Fruit fly (Drosophila melanogaster) whole organism, embryonic: Measurements from ENCODE around the gene JIL-1.

Source experiments
- ATbp ChIP-seq: fragments of 200-800 bp; sonication (Bioruptor generic); optimal IDR thresholded peaks from 2 replicates; lab custom pipeline; 2017; ENCODE audit warnings: missing biosample characterization, mild to moderate bottlenecking, missing genetic modification characterization, missing genetic modification reagents
- Awh ChIP-seq: fragments of 200-800 bp; sonication (Bioruptor generic); IDR thresholded peaks from 2 replicates; pipeline ENCODE4, ENCODE4 v1.3.6; 2022; ENCODE audit warnings: missing biosample characterization, missing genetic modification characterization
- CG11504 ChIP-seq: fragments of 200-800 bp; sonication (Bioruptor generic); optimal IDR thresholded peaks from 3 replicates; lab custom pipeline; 2019; ENCODE audit warnings: missing biosample characterization, mild to moderate bottlenecking, missing genetic modification characterization, moderate library complexity
- CG11695 ChIP-seq: fragments of 200-800 bp; sonication (Bioruptor generic); IDR thresholded peaks from 3 replicates; pipeline ENCODE4 v1.3.6; 2022; ENCODE audit warnings: missing biosample characterization, missing genetic modification characterization
- CG12219 ChIP-seq: fragments of 200-800 bp; sonication (Bioruptor generic); optimal IDR thresholded peaks from 3 replicates; lab custom pipeline; 2018; ENCODE audit warnings: missing biosample characterization, mild to moderate bottlenecking, missing genetic modification characterization
- CG12659 ChIP-seq: fragments of 200-800 bp; sonication (Bioruptor generic); optimal IDR thresholded peaks from 3 replicates; lab custom pipeline; 2017; ENCODE audit warnings: mild to moderate bottlenecking, missing biosample characterization, missing genetic modification reagents, missing genetic modification characterization
- CG17829 ChIP-seq: fragments of 200-800 bp; optimal IDR thresholded peaks from 2 replicates; lab custom pipeline; 2019; ENCODE audit warnings: missing biosample characterization, mild to moderate bottlenecking, missing genetic modification characterization, moderate library complexity
- CG18599 ChIP-seq: fragments of 200-800 bp; sonication (Bioruptor generic); optimal IDR thresholded peaks from 3 replicates; lab custom pipeline; 2017; ENCODE audit warnings: missing biosample characterization, missing genetic modification characterization, mild to moderate bottlenecking, moderate library complexity, missing genetic modification reagents
- CG31224 ChIP-seq: fragments of 200-800 bp; sonication (Bioruptor generic); IDR thresholded peaks from 2 replicates; pipeline ENCODE4 v1.3.6; 2022; ENCODE audit warnings: missing biosample characterization, missing genetic modification characterization
- CG32772 ChIP-seq: fragments of 200-800 bp; sonication (Bioruptor generic); IDR thresholded peaks from 2 replicates; pipeline ENCODE4 v1.3.6; 2022; ENCODE audit warnings: missing biosample characterization, missing genetic modification characterization
- CG34422 ChIP-seq: fragments of 200-800 bp; sonication (Bioruptor generic); IDR thresholded peaks from 3 replicates; pipeline ENCODE4 v1.3.6; 2022; ENCODE audit warnings: missing biosample characterization, missing genetic modification characterization
- CG5245 ChIP-seq: fragments of 200-800 bp; sonication (Bioruptor generic); optimal IDR thresholded peaks from 3 replicates; lab custom pipeline; 2016; ENCODE audit warnings: missing biosample characterization, missing genetic modification characterization
- CG6254 ChIP-seq: fragments of 200-800 bp; sonication (Bioruptor generic); optimal IDR thresholded peaks from 3 replicates; lab custom pipeline; 2017; ENCODE audit warnings: mild to moderate bottlenecking, missing biosample characterization, missing genetic modification reagents, missing genetic modification characterization
- CG6813 ChIP-seq: fragments of 200-800 bp; sonication (Bioruptor generic); optimal IDR thresholded peaks from 2 replicates; lab custom pipeline; 2017; ENCODE audit warnings: missing biosample characterization, missing genetic modification characterization, mild to moderate bottlenecking, moderate library complexity, missing genetic modification reagents
- CG7357 ChIP-seq: fragments of 200-800 bp; sonication (Bioruptor generic); IDR thresholded peaks from 3 replicates; pipeline ENCODE4 v1.3.6; 2022; ENCODE audit warnings: missing biosample characterization, missing genetic modification characterization
- CG7556 ChIP-seq: fragments of 200-800 bp; sonication (Bioruptor generic); optimal IDR thresholded peaks from 2 replicates; lab custom pipeline; 2017; ENCODE audit warnings: missing biosample characterization, mild to moderate bottlenecking, missing genetic modification characterization
- CG7745 ChIP-seq: fragments of 200-800 bp; sonication (Bioruptor generic); optimal IDR thresholded peaks from 2 replicates; lab custom pipeline; 2018; ENCODE audit warnings: missing biosample characterization, mild to moderate bottlenecking, missing genetic modification characterization, moderate library complexity
- CG7839 ChIP-seq: fragments of 200-800 bp; sonication (Bioruptor generic); optimal IDR thresholded peaks from 3 replicates; lab custom pipeline; 2018; ENCODE audit warnings: missing biosample characterization, mild to moderate bottlenecking, missing genetic modification characterization, moderate library complexity
- CG7987 ChIP-seq: fragments of 200-800 bp; sonication (Bioruptor generic); optimal IDR thresholded peaks from 2 replicates; lab custom pipeline; 2018; ENCODE audit warnings: missing biosample characterization, mild to moderate bottlenecking, missing genetic modification characterization, moderate library complexity
- CoRest ChIP-seq: fragments of 200-800 bp; sonication (Bioruptor generic); optimal IDR thresholded peaks from 3 replicates; lab custom pipeline; 2018; ENCODE audit warnings: missing biosample characterization, mild to moderate bottlenecking, missing genetic modification characterization, moderate library complexity
- E2f1 ChIP-seq: fragments of 200-800 bp; sonication (Bioruptor generic); IDR thresholded peaks from 2 replicates; pipeline ENCODE4 v1.3.6; 2022; ENCODE audit warnings: missing biosample characterization, missing genetic modification characterization
- Ets65A ChIP-seq: fragments of 200-800 bp; sonication (Bioruptor generic); peaks from one replicate; lab custom pipeline; 2016; ENCODE audit warnings: missing biosample characterization, missing genetic modification characterization
- NK7.1 ChIP-seq: fragments of 200-800 bp; sonication (Bioruptor generic); optimal IDR thresholded peaks from 3 replicates; lab custom pipeline; 2016; ENCODE audit warnings: missing biosample characterization, missing genetic modification characterization
- Sox100B ChIP-seq: fragments of 200-800 bp; sonication (Bioruptor generic); optimal IDR thresholded peaks from 3 replicates; lab custom pipeline; 2018; ENCODE audit warnings: missing biosample characterization, mild to moderate bottlenecking, missing genetic modification characterization
- Sox102F ChIP-seq: fragments of 200-800 bp; sonication (Bioruptor generic); optimal IDR thresholded peaks from 2 replicates; lab custom pipeline; 2018; ENCODE audit warnings: missing biosample characterization, mild to moderate bottlenecking, missing genetic modification characterization, moderate library complexity
- Stat92E ChIP-seq, 3 experiments: fragments of >200 bp in 2 of 3; fragments of 200-800 bp in 1 of 3; sonication (Bioruptor generic) in 1 of 3; optimal IDR thresholded peaks; 2 replicates each; lab custom pipeline; 2017 to 2019; ENCODE audit warnings: missing biosample characterization in 3 of 3, missing genetic modification characterization in 3 of 3, mild to moderate bottlenecking in 1 of 3, moderate library complexity in 1 of 3
- Taf1 ChIP-seq: fragments of 200-800 bp; sonication (Bioruptor generic); IDR thresholded peaks from 2 replicates; pipeline ENCODE4 v1.3.6; 2022; ENCODE audit warnings: missing biosample characterization, missing genetic modification characterization
- Tbp ChIP-seq: fragments of >200 bp; optimal IDR thresholded peaks from 2 replicates; lab custom pipeline; 2018; ENCODE audit warnings: missing biosample characterization, missing genetic modification characterization
- bigmax ChIP-seq: fragments of 200-800 bp; sonication (Bioruptor generic); optimal IDR thresholded peaks from 2 replicates; lab custom pipeline; 2018; ENCODE audit warnings: missing biosample characterization, mild to moderate bottlenecking, missing genetic modification characterization
- cato ChIP-seq: fragments of 200-800 bp; sonication (Bioruptor generic); optimal IDR thresholded peaks from 2 replicates; lab custom pipeline; 2016; ENCODE audit warnings: missing biosample characterization, missing genetic modification characterization, borderline replicate concordance
- chinmo ChIP-seq: fragments of 200-800 bp; sonication (Bioruptor generic); IDR thresholded peaks from 4 replicates; pipeline ENCODE4 v1.3.6; 2022; ENCODE audit warnings: missing biosample characterization, missing genetic modification characterization; ENCODE audit not compliant: partially characterized antibody
- dati ChIP-seq: fragments of 200-800 bp; sonication (Bioruptor generic); IDR thresholded peaks from 2 replicates; pipeline ENCODE4 v1.3.6; 2022; ENCODE audit warnings: missing biosample characterization, missing genetic modification characterization
- dmrt99B ChIP-seq: fragments of 200-800 bp; sonication (Bioruptor generic); optimal IDR thresholded peaks from 2 replicates; lab custom pipeline; 2018; ENCODE audit warnings: missing biosample characterization, mild to moderate bottlenecking, missing genetic modification characterization, moderate library complexity
- dysf ChIP-seq: fragments of 200-800 bp; sonication (Bioruptor generic); IDR thresholded peaks from 3 replicates; pipeline ENCODE4 v1.3.6; 2022; ENCODE audit warnings: missing biosample characterization, missing genetic modification characterization
- esg ChIP-seq: fragments of 200-800 bp; sonication (Bioruptor generic); conservative IDR thresholded peaks from 2 replicates; pipeline ENCODE4 v1.3.6; 2022; ENCODE audit warnings: missing biosample characterization, missing genetic modification characterization
- gcm ChIP-seq: fragments of 200-800 bp; sonication (Bioruptor generic); optimal IDR thresholded peaks from 2 replicates; lab custom pipeline; 2019; ENCODE audit warnings: missing biosample characterization, mild to moderate bottlenecking, missing genetic modification characterization, moderate library complexity
- kay ChIP-seq: fragments of 200-800 bp; sonication (Bioruptor generic); optimal IDR thresholded peaks from 2 replicates; lab custom pipeline; 2016; ENCODE audit warnings: missing biosample characterization, missing genetic modification characterization
- lab ChIP-seq: fragments of 200-800 bp; sonication (Bioruptor generic); optimal IDR thresholded peaks from 3 replicates; lab custom pipeline; 2017; ENCODE audit warnings: missing biosample characterization, missing genetic modification characterization, mild to moderate bottlenecking, moderate library complexity, missing genetic modification reagents
- odd ChIP-seq: fragments of 200-800 bp; sonication (Bioruptor generic); optimal IDR thresholded peaks from 2 replicates; lab custom pipeline; 2017; ENCODE audit warnings: missing biosample characterization, mild to moderate bottlenecking, missing genetic modification characterization
- pb ChIP-seq: fragments of 200-800 bp; sonication (Bioruptor generic); optimal IDR thresholded peaks from 3 replicates; lab custom pipeline; 2016; ENCODE audit warnings: missing biosample characterization, missing genetic modification characterization
- ranshi ChIP-seq: fragments of 200-800 bp; sonication (Bioruptor generic); IDR thresholded peaks from 2 replicates; pipeline ENCODE4 v1.3.6; 2022; ENCODE audit warnings: missing biosample characterization, missing genetic modification characterization
- repo ChIP-seq: fragments of 200-800 bp; sonication (Bioruptor generic); optimal IDR thresholded peaks from 2 replicates; lab custom pipeline; 2016; ENCODE audit warnings: missing biosample characterization, missing genetic modification characterization
- sd ChIP-seq: fragments of 200-800 bp; sonication (Bioruptor generic); optimal IDR thresholded peaks from 3 replicates; lab custom pipeline; 2018; ENCODE audit warnings: missing biosample characterization, mild to moderate bottlenecking, missing genetic modification characterization, moderate library complexity
- sisA ChIP-seq: fragments of 200-800 bp; sonication (Bioruptor generic); IDR thresholded peaks from 2 replicates; pipeline ENCODE4 v1.3.6; 2022; ENCODE audit warnings: missing biosample characterization, missing genetic modification characterization
- sqz ChIP-seq: fragments of 200-800 bp; sonication (Bioruptor generic); optimal IDR thresholded peaks from 3 replicates; lab custom pipeline; 2018; ENCODE audit warnings: missing biosample characterization, mild to moderate bottlenecking, missing genetic modification characterization
- vfl ChIP-seq: fragments of 200-800 bp; sonication (Bioruptor generic); optimal IDR thresholded peaks from 2 replicates; lab custom pipeline; 2016; ENCODE audit warnings: missing biosample characterization, missing genetic modification characterization
- vnd ChIP-seq: fragments of 200-800 bp; sonication (Bioruptor generic); IDR thresholded peaks from 3 replicates; pipeline ENCODE4 v1.3.6; 2022; ENCODE audit warnings: missing biosample characterization, missing genetic modification characterization; ENCODE audit not compliant: partially characterized antibody
- zen ChIP-seq: fragments of 200-800 bp; sonication (Bioruptor generic); optimal IDR thresholded peaks from 3 replicates; lab custom pipeline; 2018; ENCODE audit warnings: missing biosample characterization, mild to moderate bottlenecking, missing genetic modification characterization, moderate library complexity
- zfh1 ChIP-seq: fragments of 200-800 bp; sonication (Bioruptor generic); IDR thresholded peaks from 3 replicates; pipeline ENCODE4 v1.3.6; 2022; ENCODE audit warnings: missing biosample characterization, missing genetic modification characterization

The JIL-1 gene

dm6 chr3L:11084557-11085231 is 8.3 kb downstream of the JIL-1 start (continued):
- TF ChIP-seq CG12659 (GFP tag; lab: Kevin White, UChicago) (peak; percentile 96), CG18599 (GFP tag; lab: Kevin White, UChicago) (peak; percentile 92), Sox100B (GFP tag; lab: Kevin White, UChicago) (peak; percentile 96), CoRest (peak; percentile 97), chinmo (GFP tag; lab: Robert Waterston, UW) (peak; percentile 73; the same call in 1 of the 4 replicates), CG7987 (GFP tag; lab: Kevin White, UChicago) (peak; percentile 86), sd (tag; lab: Kevin White, UChicago) (no peak), gcm (GFP tag; lab: Kevin White, UChicago) (peak; percentile 97), CG34422 (peak; percentile 97), CG6813 (GFP tag; lab: Kevin White, UChicago) (peak; percentile 93), zen (tag; lab: Kevin White, UChicago) (peak; percentile 94), Taf1 (GFP tag; lab: Robert Waterston, UW) (peak; percentile 75), zfh1 (GFP tag; lab: Robert Waterston, UW) (peak; percentile 98), CG5245 (GFP tag; lab: Kevin White, UChicago) (peak; percentile 96), cato (GFP tag; lab: Kevin White, UChicago) (peak; percentile 95), CG7357 (GFP tag; lab: Robert Waterston, UW) (peak; percentile 87; the same call in 2 of the 3 replicates), pb (peak; percentile 94), lab (GFP tag; lab: Kevin White, UChicago) (peak; percentile 94), CG7745 (peak; percentile 91), sisA (peak; percentile 95), CG32772 (peak; percentile 96), Tbp (GFP tag; lab: Kevin White, UChicago) (no peak), Stat92E (GFP tag; optimal IDR thresholded peaks at IDR 0.05; lab: Kevin White, UChicago) (peak in 1 of 3 experiments; percentile 97), dati (GFP tag; lab: Robert Waterston, UW) (peak; percentile 90), esg (GFP tag; lab: Robert Waterston, UW) (peak; percentile 93), odd (peak; percentile 95), CG31224 (GFP tag; lab: Robert Waterston, UW) (peak; percentile 80), CG11504 (peak; percentile 97), CG11695 (GFP tag; lab: Robert Waterston, UW) (peak; percentile 94), vnd (GFP tag; lab: Robert Waterston, UW) (no peak), sqz (GFP tag; lab: Kevin White, UChicago) (peak; percentile 97), CG17829 (tag; lab: Kevin White, UChicago) (peak; percentile 97), Awh (GFP tag; lab: Robert Waterston, UW) (peak; percentile 98), E2f1 (GFP tag; lab: Robert Waterston, UW) (peak; percentile 93), Sox102F (GFP tag; lab: Kevin White, UChicago) (peak; percentile 99), bigmax (GFP tag; lab: Kevin White, UChicago) (peak; percentile 28), CG7556 (peak; percentile 96), dmrt99B (tag; lab: Kevin White, UChicago) (peak; percentile 97), dysf (peak; percentile 97), vfl (GFP tag; lab: Kevin White, UChicago) (peak; percentile 76), NK7.1 (GFP tag; lab: Kevin White, UChicago) (peak; percentile 95), Ets65A (GFP tag; lab: Kevin White, UChicago) (peak; percentile 98), CG7839 (tag; lab: Kevin White, UChicago) (peak; percentile 98), repo (GFP tag; lab: Kevin White, UChicago) (peak; percentile 96), CG6254 (peak; percentile 96), ranshi (peak; percentile 96), ATbp (GFP tag; lab: Kevin White, UChicago) (peak; percentile 95), CG12219 (GFP tag; lab: Kevin White, UChicago) (peak; percentile 97), kay (peak; percentile 91)
